Fruit fly (Drosophila melanogaster) whole organism, embryonic: Measurements from ENCODE around the gene CG34056.

Source experiments
- CG10366 ChIP-seq: fragments of 200-800 bp; sonication (Bioruptor generic); IDR thresholded peaks from 2 replicates; pipeline ENCODE4 v1.3.6; 2022; ENCODE audit warnings: missing biosample characterization, missing genetic modification characterization
- CG11504 ChIP-seq: fragments of 200-800 bp; sonication (Bioruptor generic); optimal IDR thresholded peaks from 3 replicates; lab custom pipeline; 2019; ENCODE audit warnings: missing biosample characterization, mild to moderate bottlenecking, missing genetic modification characterization, moderate library complexity
- CG11696 ChIP-seq: fragments of 200-800 bp; sonication (Bioruptor generic); IDR thresholded peaks from 2 replicates; pipeline ENCODE4 v1.3.6; 2022; ENCODE audit warnings: missing biosample characterization, missing genetic modification characterization
- CG12769 ChIP-seq: fragments of 200-800 bp; sonication (Bioruptor generic); optimal IDR thresholded peaks from 2 replicates; lab custom pipeline; 2019; ENCODE audit warnings: missing biosample characterization, mild to moderate bottlenecking, missing genetic modification characterization, moderate library complexity
- CG13296 ChIP-seq: fragments of 200-800 bp; sonication (Bioruptor generic); optimal IDR thresholded peaks from 3 replicates; lab custom pipeline; 2018; ENCODE audit warnings: missing biosample characterization, mild to moderate bottlenecking, missing genetic modification characterization
- CG13894 ChIP-seq: fragments of 200-800 bp; sonication (Bioruptor generic); optimal IDR thresholded peaks from 3 replicates; lab custom pipeline; 2018; ENCODE audit warnings: missing biosample characterization, mild to moderate bottlenecking, missing genetic modification characterization, moderate library complexity
- CG14441 ChIP-seq: fragments of 200-800 bp; sonication (Bioruptor generic); IDR thresholded peaks from 2 replicates; pipeline ENCODE4 v1.3.6; 2022; ENCODE audit warnings: missing biosample characterization, missing genetic modification characterization
- CG15073 ChIP-seq: fragments of 200-800 bp; sonication (Bioruptor generic); optimal IDR thresholded peaks from 2 replicates; lab custom pipeline; 2016; ENCODE audit warnings: missing biosample characterization, missing genetic modification characterization
- CG1602 ChIP-seq: fragments of 200-800 bp; sonication (Bioruptor generic); optimal IDR thresholded peaks from 3 replicates; lab custom pipeline; 2016; ENCODE audit warnings: missing biosample characterization, missing genetic modification characterization
- CG1603 ChIP-seq: fragments of 200-800 bp; sonication (Bioruptor generic); optimal IDR thresholded peaks from 2 replicates; lab custom pipeline; 2019; ENCODE audit warnings: missing biosample characterization, mild to moderate bottlenecking, missing genetic modification characterization, moderate library complexity
- CG16779 ChIP-seq: fragments of 200-800 bp; sonication (Bioruptor generic); IDR thresholded peaks from 2 replicates; pipeline ENCODE4 v1.3.6; 2022; ENCODE audit warnings: missing biosample characterization, missing genetic modification characterization
- CG16863 ChIP-seq: fragments of 200-800 bp; sonication (Bioruptor generic); optimal IDR thresholded peaks from 3 replicates; lab custom pipeline; 2016; ENCODE audit warnings: missing biosample characterization, missing genetic modification characterization
- CG17802 ChIP-seq: fragments of 200-800 bp; sonication (Bioruptor generic); optimal IDR thresholded peaks from 2 replicates; lab custom pipeline; 2018; ENCODE audit warnings: missing biosample characterization, mild to moderate bottlenecking, missing genetic modification characterization, moderate library complexity
- CG17829 ChIP-seq: fragments of 200-800 bp; optimal IDR thresholded peaks from 2 replicates; lab custom pipeline; 2019; ENCODE audit warnings: missing biosample characterization, mild to moderate bottlenecking, missing genetic modification characterization, moderate library complexity
- CG30020 ChIP-seq: fragments of 200-800 bp; optimal IDR thresholded peaks from 2 replicates; lab custom pipeline; 2019; ENCODE audit warnings: missing biosample characterization, mild to moderate bottlenecking, missing genetic modification characterization, moderate library complexity
- CG3726 ChIP-seq: fragments of 200-800 bp; sonication (Bioruptor generic); IDR thresholded peaks from 3 replicates; pipeline ENCODE4, ENCODE4 v1.3.6; 2022; ENCODE audit warnings: missing biosample characterization, missing genetic modification characterization
- CG7556 ChIP-seq: fragments of 200-800 bp; sonication (Bioruptor generic); optimal IDR thresholded peaks from 2 replicates; lab custom pipeline; 2017; ENCODE audit warnings: missing biosample characterization, mild to moderate bottlenecking, missing genetic modification characterization
- CG7786 ChIP-seq: fragments of 200-800 bp; sonication (Bioruptor generic); optimal IDR thresholded peaks from 2 replicates; lab custom pipeline; 2016; ENCODE audit warnings: missing biosample characterization, missing genetic modification characterization
- CG7839 ChIP-seq: fragments of 200-800 bp; sonication (Bioruptor generic); optimal IDR thresholded peaks from 3 replicates; lab custom pipeline; 2018; ENCODE audit warnings: missing biosample characterization, mild to moderate bottlenecking, missing genetic modification characterization, moderate library complexity
- CG7928 ChIP-seq: fragments of 200-800 bp; sonication (Bioruptor generic); optimal IDR thresholded peaks from 2 replicates; lab custom pipeline; 2017; ENCODE audit warnings: missing biosample characterization, mild to moderate bottlenecking, missing genetic modification characterization
- CG8478 ChIP-seq: fragments of >200 bp; optimal IDR thresholded peaks from 2 replicates; lab custom pipeline; 2018
- CG9609 ChIP-seq: fragments of 200-800 bp; sonication (Bioruptor generic); optimal IDR thresholded peaks from 3 replicates; lab custom pipeline; 2016; ENCODE audit warnings: missing biosample characterization, missing genetic modification characterization
- Camta ChIP-seq: fragments of 200-800 bp; sonication (Bioruptor generic); optimal IDR thresholded peaks from 2 replicates; lab custom pipeline; 2016; ENCODE audit warnings: missing biosample characterization, missing genetic modification characterization
- D ChIP-seq, 2 experiments: fragments of 200-800 bp in 1 of 2; fragments of >200 bp in 1 of 2; sonication (Bioruptor generic) in 1 of 2; optimal IDR thresholded peaks; 2 replicates in 1 of 2; 3 replicates in 1 of 2; lab custom pipeline; 2017; ENCODE audit warnings: mild to moderate bottlenecking in 1 of 2, missing biosample characterization in 1 of 2, missing genetic modification characterization in 1 of 2, missing genetic modification reagents in 1 of 2
- E2f2 ChIP-seq: fragments of 200-800 bp; sonication (Bioruptor generic); IDR thresholded peaks from 2 replicates; pipeline ENCODE4 v1.3.6; 2022; ENCODE audit warnings: missing biosample characterization, missing genetic modification characterization
- H15 ChIP-seq: fragments of 200-800 bp; sonication (Bioruptor generic); IDR thresholded peaks from 3 replicates; pipeline ENCODE4 v1.3.6; 2022; ENCODE audit warnings: missing biosample characterization, missing genetic modification characterization
- Hr39 ChIP-seq: fragments of >200 bp; optimal IDR thresholded peaks from 2 replicates; lab custom pipeline; 2017
- NC2β ChIP-seq: fragments of 200-800 bp; sonication (Bioruptor generic); optimal IDR thresholded peaks from 2 replicates; lab custom pipeline; 2016; ENCODE audit warnings: missing biosample characterization, missing genetic modification characterization
- TFAM ChIP-seq: fragments of 200-800 bp; sonication (Bioruptor generic); optimal IDR thresholded peaks from 2 replicates; lab custom pipeline; 2017; ENCODE audit warnings: missing biosample characterization, missing genetic modification characterization, inconsistent platforms
- aop ChIP-seq: fragments of 200-800 bp; sonication (Bioruptor generic); IDR thresholded peaks from 2 replicates; pipeline ENCODE4 v1.3.6; 2022; ENCODE audit warnings: missing biosample characterization, missing genetic modification characterization
- btn ChIP-seq: fragments of 200-800 bp; sonication (Bioruptor generic); optimal IDR thresholded peaks from 2 replicates; lab custom pipeline; 2016; ENCODE audit warnings: missing biosample characterization, missing genetic modification characterization
- cad ChIP-seq: fragments of >200 bp; optimal IDR thresholded peaks from 2 replicates; lab custom pipeline; 2017; ENCODE audit warnings: missing biosample characterization, missing genetic modification characterization
- cwo ChIP-seq: fragments of 200-800 bp; sonication (Bioruptor generic); optimal IDR thresholded peaks from 3 replicates; lab custom pipeline; 2017; ENCODE audit warnings: missing biosample characterization, missing genetic modification characterization, mild to moderate bottlenecking, moderate library complexity, missing genetic modification reagents
- fd64A ChIP-seq: fragments of 200-800 bp; sonication (Bioruptor generic); optimal IDR thresholded peaks from 3 replicates; lab custom pipeline; 2018; ENCODE audit warnings: missing biosample characterization, mild to moderate bottlenecking, missing genetic modification characterization
- gsb ChIP-seq: fragments of 200-800 bp; sonication (Bioruptor generic); IDR thresholded peaks from 2 replicates; pipeline ENCODE4 v1.3.6; 2022; ENCODE audit warnings: missing biosample characterization, missing genetic modification characterization
- ham ChIP-seq: fragments of 200-800 bp; sonication (Bioruptor generic); IDR thresholded peaks from 2 replicates; pipeline ENCODE4 v1.3.6; 2022; ENCODE audit warnings: missing biosample characterization, missing genetic modification characterization
- hkb ChIP-seq, 2 experiments: fragments of 200-800 bp in 1 of 2; fragments of >200 bp in 1 of 2; sonication (Bioruptor generic) in 1 of 2; IDR thresholded peaks in 1 of 2; optimal IDR thresholded peaks in 1 of 2; 2 replicates each; pipeline versions ENCODE4 v1.3.6 to Lab custom; 2017 to 2022; ENCODE audit warnings: missing biosample characterization in 1 of 2, missing genetic modification characterization in 1 of 2
- jing ChIP-seq: fragments of 200-800 bp; sonication (Bioruptor generic); optimal IDR thresholded peaks from 2 replicates; lab custom pipeline; 2018; ENCODE audit warnings: missing biosample characterization, mild to moderate bottlenecking, missing genetic modification characterization
- klu ChIP-seq: fragments of 200-800 bp; sonication (Bioruptor generic); IDR thresholded peaks from 2 replicates; pipeline ENCODE4 v1.3.6; 2022; ENCODE audit warnings: missing biosample characterization, missing genetic modification characterization
- knrl ChIP-seq: fragments of 200-800 bp; sonication (Bioruptor generic); IDR thresholded peaks from 3 replicates; pipeline ENCODE4 v1.3.6; 2022; ENCODE audit warnings: missing biosample characterization, missing genetic modification characterization; ENCODE audit not compliant: partially characterized antibody
- lmd ChIP-seq: fragments of 200-800 bp; sonication (Bioruptor generic); IDR thresholded peaks from 2 replicates; pipeline ENCODE4 v1.3.6; 2022; ENCODE audit warnings: missing biosample characterization, missing genetic modification characterization
- pho ChIP-seq: fragments of 200-800 bp; sonication (Bioruptor generic); optimal IDR thresholded peaks from 2 replicates; lab custom pipeline; 2016; ENCODE audit warnings: missing biosample characterization, missing genetic modification characterization
- sc ChIP-seq, 3 experiments: fragments of >200 bp in 2 of 3; fragments of 200-800 bp in 1 of 3; sonication (Bioruptor generic) in 1 of 3; optimal IDR thresholded peaks; 2 replicates in 2 of 3; 3 replicates in 1 of 3; lab custom pipeline; 2017; ENCODE audit warnings: mild to moderate bottlenecking in 1 of 3, missing biosample characterization in 1 of 3, missing genetic modification characterization in 1 of 3, missing genetic modification reagents in 1 of 3
- sqz ChIP-seq: fragments of 200-800 bp; sonication (Bioruptor generic); optimal IDR thresholded peaks from 3 replicates; lab custom pipeline; 2018; ENCODE audit warnings: missing biosample characterization, mild to moderate bottlenecking, missing genetic modification characterization
- tna ChIP-seq: fragments of 200-800 bp; sonication (Bioruptor generic); IDR thresholded peaks from 2 replicates; pipeline ENCODE4 v1.3.6; 2022; ENCODE audit warnings: missing biosample characterization, missing genetic modification characterization; ENCODE audit not compliant: partially characterized antibody
- vnd ChIP-seq: fragments of 200-800 bp; sonication (Bioruptor generic); IDR thresholded peaks from 3 replicates; pipeline ENCODE4 v1.3.6; 2022; ENCODE audit warnings: missing biosample characterization, missing genetic modification characterization; ENCODE audit not compliant: partially characterized antibody
- z ChIP-seq: fragments of 200-800 bp; sonication (Bioruptor generic); IDR thresholded peaks from 3 replicates; pipeline ENCODE4 v1.3.6; 2022; ENCODE audit warnings: missing biosample characterization, missing genetic modification characterization
- zen ChIP-seq: fragments of 200-800 bp; sonication (Bioruptor generic); optimal IDR thresholded peaks from 3 replicates; lab custom pipeline; 2018; ENCODE audit warnings: missing biosample characterization, mild to moderate bottlenecking, missing genetic modification characterization, moderate library complexity

CG34056 gene

DNA sequence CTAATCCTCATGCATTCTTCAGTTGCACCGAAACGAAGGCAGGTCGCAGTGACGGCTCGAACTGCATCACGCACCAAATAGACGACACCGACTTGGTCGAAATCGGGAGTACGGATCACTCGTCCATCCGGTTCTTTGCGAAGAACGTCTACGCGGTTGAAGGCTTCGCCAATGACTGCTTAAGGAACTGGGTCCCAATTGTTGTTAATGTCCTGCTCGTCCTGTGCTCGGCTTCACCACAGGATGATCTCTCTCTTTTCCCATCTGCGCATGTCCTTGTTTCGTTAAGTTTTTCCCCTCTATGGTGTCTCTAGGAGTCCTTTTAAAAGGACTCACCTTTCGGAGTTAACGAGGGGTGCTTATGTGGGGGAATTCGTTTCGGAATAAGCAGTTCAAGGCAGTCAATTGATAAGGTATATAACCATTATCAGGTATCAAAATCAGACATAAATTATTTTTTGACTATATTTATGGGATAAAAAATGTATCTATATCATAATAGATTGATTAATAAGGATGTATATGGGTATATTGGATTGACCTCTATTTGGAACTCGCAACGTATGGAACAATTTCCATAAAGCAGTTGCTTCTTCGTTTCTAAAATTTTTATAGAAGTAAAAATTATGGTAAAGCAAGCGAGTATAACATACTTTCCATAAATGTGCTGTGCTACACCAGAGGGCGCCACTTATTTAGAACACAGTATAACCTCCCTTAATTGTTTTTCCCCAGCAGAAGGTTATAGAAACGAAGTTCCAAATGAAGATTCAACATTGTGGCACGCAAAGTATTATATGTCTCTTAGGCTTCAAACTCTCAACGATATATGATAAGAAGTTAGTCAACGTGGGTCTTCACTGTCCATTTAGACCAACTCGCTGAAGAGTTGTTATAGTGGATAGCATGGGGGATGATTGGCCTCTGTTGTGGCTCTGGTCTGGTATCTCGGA, 38.4 kb upstream of the CG34056 start, which contains the start of gene dpr20 (continued):
- TF ChIP-seq CG16863 (GFP tag; lab: Kevin White, UChicago) (peak; percentile 59), pho (GFP tag; lab: Kevin White, UChicago) (peak; percentile 71), CG17829 (tag; lab: Kevin White, UChicago) (peak; percentile 59), knrl (GFP tag; lab: Robert Waterston, UW) (no peak; the same call in 2 of the 3 replicates), CG11696 (GFP tag; lab: Robert Waterston, UW) (peak; percentile 74), CG7786 (GFP tag; lab: Kevin White, UChicago) (peak; percentile 69), zen (peak; percentile 41), E2f2 (peak; percentile 69), CG30020 (tag; lab: Kevin White, UChicago) (no peak), CG15073 (GFP tag; lab: Kevin White, UChicago) (no peak), jing (GFP tag; lab: Kevin White, UChicago) (peak; percentile 26), Hr39 (lab: Kevin White, UChicago) (no peak), gsb (GFP tag; lab: Robert Waterston, UW) (peak; percentile 83), H15 (GFP tag; lab: Robert Waterston, UW) (peak; percentile 82), sqz (no peak), CG7839 (tag; lab: Kevin White, UChicago) (peak; percentile 83), CG7556 (GFP tag; lab: Kevin White, UChicago) (peak; percentile 61), Camta (GFP tag; lab: Kevin White, UChicago) (peak; percentile 65), CG10366 (GFP tag; lab: Robert Waterston, UW) (peak; percentile 89), aop (peak; percentile 60; the same call in 1 of the 2 replicates), CG16779 (GFP tag; lab: Robert Waterston, UW) (peak; percentile 84), btn (GFP tag; lab: Kevin White, UChicago) (peak; percentile 13), CG13296 (GFP tag; lab: Kevin White, UChicago) (peak; percentile 70), klu (GFP tag; lab: Robert Waterston, UW) (peak; percentile 66), CG9609 (GFP tag; lab: Kevin White, UChicago) (peak; percentile 71), hkb (optimal IDR thresholded peaks at IDR 0.05; lab: Kevin White, UChicago) (no peak), hkb (GFP tag; IDR thresholded peaks at IDR 0.05; lab: Robert Waterston, UW) (peak; percentile 89), tna (GFP tag; lab: Robert Waterston, UW) (no peak), sc (optimal IDR thresholded peaks at IDR 0.05; lab: Kevin White, UChicago) (no peak), sc (GFP tag; optimal IDR thresholded peaks at IDR 0.05; lab: Kevin White, UChicago) (peak; percentile 0), CG17802 (peak; percentile 39), vnd (GFP tag; lab: Robert Waterston, UW) (no peak), CG8478 (no peak), CG3726 (peak; percentile 63; the same call in 1 of the 3 replicates), ham (GFP tag; lab: Robert Waterston, UW) (no peak), CG14441 (peak; percentile 87), CG7928 (GFP tag; lab: Kevin White, UChicago) (peak; percentile 48), CG1602 (GFP tag; lab: Kevin White, UChicago) (peak; percentile 52), z (GFP tag; lab: Robert Waterston, UW) (no peak), lmd (GFP tag; lab: Robert Waterston, UW) (peak; percentile 91), CG12769 (peak; percentile 92), fd64A (no peak), D (optimal IDR thresholded peaks at IDR 0.05; lab: Kevin White, UChicago) (no peak), D (GFP tag; optimal IDR thresholded peaks at IDR 0.05; lab: Kevin White, UChicago) (peak; percentile 27), cad (no peak), cwo (peak; percentile 53), TFAM (GFP tag; lab: Kevin White, UChicago) (no peak), NC2β (peak; percentile 53), CG11504 (tag; lab: Kevin White, UChicago) (peak; percentile 70), CG13894 (peak; percentile 90), CG1603 (tag; lab: Kevin White, UChicago) (peak; percentile 80)
